Worm (Caenorhabditis elegans) whole organism, L3 larva: Measurements from ENCODE around the gene mam-2.

Experiments
- ama-1 ChIP-seq: fragments of 150-350 bp; optimal IDR thresholded peaks from 2 replicates; lab custom pipeline; 2018
- egl-27 ChIP-seq: sonication (generic microtip); optimal IDR thresholded peaks from 4 replicates; lab custom pipeline; 2017; ENCODE audit warnings: missing biosample characterization, missing genetic modification reagents, missing genetic modification characterization
- fkh-10 ChIP-seq: sonication (generic microtip); optimal IDR thresholded peaks from 2 replicates; lab custom pipeline; 2017; ENCODE audit warnings: missing biosample characterization, missing genetic modification reagents, missing genetic modification characterization
- jun-1 ChIP-seq: fragments of 150-350 bp; optimal IDR thresholded peaks from 2 replicates; lab custom pipeline; 2014; ENCODE audit warnings: missing biosample characterization, missing genetic modification reagents, missing genetic modification characterization
- nhr-77 ChIP-seq: fragments of 150-350 bp; optimal IDR thresholded peaks from 2 replicates; lab custom pipeline; 2014; ENCODE audit warnings: missing biosample characterization, missing genetic modification characterization
- pha-4 ChIP-seq: fragments of 150-350 bp; optimal IDR thresholded peaks from 2 replicates; lab custom pipeline; 2014; ENCODE audit warnings: missing biosample characterization, missing genetic modification reagents, missing genetic modification characterization
- snpc-4 ChIP-seq: fragments of 150-350 bp; optimal IDR thresholded peaks from 2 replicates; lab custom pipeline; 2014; ENCODE audit warnings: missing biosample characterization, missing genetic modification characterization
- tbx-2 ChIP-seq: sonication (generic microtip); optimal IDR thresholded peaks from 2 replicates; lab custom pipeline; 2016; ENCODE audit warnings: mild to moderate bottlenecking, missing genetic modification characterization, missing compliant biosample characterization
- unc-62 ChIP-seq: fragments of 150-350 bp; sonication (generic microtip); optimal IDR thresholded peaks from 4 replicates; lab custom pipeline; 2014; ENCODE audit warnings: missing biosample characterization, missing genetic modification reagents, missing genetic modification characterization

DNA sequence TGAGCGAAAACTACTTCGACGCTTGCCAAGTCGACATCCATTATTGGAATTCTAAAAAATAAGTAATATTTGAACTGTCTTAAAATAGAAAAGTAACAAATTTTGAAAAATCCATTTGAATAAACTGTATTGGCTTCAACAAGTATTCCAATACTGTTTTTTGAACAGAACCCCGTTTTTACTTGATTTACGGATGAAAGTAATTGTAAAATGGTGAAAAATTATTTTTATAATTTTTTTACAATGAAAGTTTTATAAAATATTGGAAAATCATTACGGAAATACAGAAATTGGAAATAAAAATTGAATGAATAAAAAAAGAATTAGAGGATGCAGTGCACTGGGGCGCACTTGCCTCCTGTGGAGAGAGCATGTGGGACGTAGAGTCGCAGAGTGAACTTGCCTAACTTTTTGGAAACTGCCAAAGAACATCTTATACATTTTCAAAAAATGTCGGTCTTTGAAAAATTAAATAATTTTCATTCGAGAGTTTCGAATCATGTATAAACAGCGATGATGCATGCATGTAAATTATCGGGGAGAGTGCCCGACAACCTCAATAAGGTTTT lies 685 bp upstream of the mam-2 start, which contains the start of gene rrp-1:
- TF ChIP-seq nhr-77 (no peak), egl-27 (tag; lab: Kevin White, UChicago) (no peak), fkh-10 (GFP tag; lab: Kevin White, UChicago) (no peak), jun-1 (no peak), unc-62 (GFP tag; lab: Kevin White, UChicago) (no peak), pha-4 (tag; lab: Kevin White, UChicago) (no peak), ama-1 (lab: Kevin White, UChicago) (no peak), tbx-2 (tag; lab: Kevin White, UChicago) (no peak), snpc-4 (no peak)
